Fruit fly (Drosophila melanogaster): ENCODE results near the gene Ranbp16.

Ranbp16 gene

dm6 chrX:15891606-15892345, 41.9 kb downstream of the Ranbp16 start, which contains the start of gene shi (continued):
- TF ChIP-seq ken (GFP tag; IDR thresholded peaks at IDR 0.05) (no peak), CG11456 (GFP tag; IDR thresholded peaks at IDR 0.05) (no peak), CG9609 (GFP tag; optimal IDR thresholded peaks at IDR 0.05) (no peak), CG34376 (GFP tag; optimal IDR thresholded peaks at IDR 0.05) (peak; percentile 80), CG17361 (GFP tag; IDR thresholded peaks at IDR 0.05) (peak; percentile 26; the same call in 1 of the 3 replicates), CrebB (tag; optimal IDR thresholded peaks at IDR 0.05) (peak; percentile 32), kni (GFP tag; optimal IDR thresholded peaks at IDR 0.05) (peak; percentile 19), CG8290 (GFP tag; optimal IDR thresholded peaks at IDR 0.05) (peak; percentile 48), CG8290 (tag; optimal IDR thresholded peaks at IDR 0.05) (peak in 1 of 2 experiments; percentile 75), Hey (tag; optimal IDR thresholded peaks at IDR 0.05) (no peak), nmo (GFP tag; optimal IDR thresholded peaks at IDR 0.05) (peak; percentile 62), da (GFP tag; optimal IDR thresholded peaks at IDR 0.05) (no peak), dpn (GFP tag; optimal IDR thresholded peaks at IDR 0.05) (peak; percentile 23 to 35), Hmx (GFP tag; optimal IDR thresholded peaks at IDR 0.05) (no peak), Dll (GFP tag; IDR thresholded peaks at IDR 0.05; ENCODE audit: partially characterized antibody) (peak; percentile 95), tx (GFP tag; optimal IDR thresholded peaks at IDR 0.05) (no peak), unpg (GFP tag; optimal IDR thresholded peaks at IDR 0.05) (no peak), danr (GFP tag; IDR thresholded peaks at IDR 0.05) (no peak), knrl (GFP tag; IDR thresholded peaks at IDR 0.05; ENCODE audit: partially characterized antibody) (peak; percentile 97), CG31388 (GFP tag; optimal IDR thresholded peaks at IDR 0.05) (no peak), CG3726 (GFP tag; IDR thresholded peaks at IDR 0.05) (no peak), CG12744 (GFP tag; optimal IDR thresholded peaks at IDR 0.05) (no peak), cg (GFP tag; optimal IDR thresholded peaks at IDR 0.05) (no peak), Lim3 (GFP tag; IDR thresholded peaks at IDR 0.05) (no peak), usp (GFP tag; optimal IDR thresholded peaks at IDR 0.05) (no peak), Rx (GFP tag; IDR thresholded peaks at IDR 0.05) (no peak), her (GFP tag; optimal IDR thresholded peaks at IDR 0.05) (no peak), en (GFP tag; optimal IDR thresholded peaks at IDR 0.05) (no peak), CG9876 (GFP tag; optimal IDR thresholded peaks at IDR 0.05) (no peak), hbn (GFP tag; IDR thresholded peaks at IDR 0.05; ENCODE audit: partially characterized antibody) (peak; percentile 96), ci (GFP tag; IDR thresholded peaks at IDR 0.05) (peak; percentile 58; the same call in 2 of the 3 replicates), HmgZ (tag; optimal IDR thresholded peaks at IDR 0.05) (peak; percentile 73), caup (GFP tag; optimal IDR thresholded peaks at IDR 0.05; ENCODE audit: severe bottlenecking) (peak; percentile 51), stc (GFP tag; IDR thresholded peaks at IDR 0.05) (no peak), disco-r (GFP tag; optimal IDR thresholded peaks at IDR 0.05) (no peak), az2 (GFP tag; optimal IDR thresholded peaks at IDR 0.05) (no peak), psq (GFP tag; optimal IDR thresholded peaks at IDR 0.05) (no peak), CG6683 (GFP tag; optimal IDR thresholded peaks at IDR 0.05) (no peak), oc (tag; optimal IDR thresholded peaks at IDR 0.05) (no peak), NK7.1 (GFP tag; optimal IDR thresholded peaks at IDR 0.05) (no peak), Hsf (GFP tag; optimal IDR thresholded peaks at IDR 0.05) (no peak), Mrtf (GFP tag; IDR thresholded peaks at IDR 0.05) (no peak), CG18619 (GFP tag; optimal IDR thresholded peaks at IDR 0.05) (no peak), slou (GFP tag; optimal IDR thresholded peaks at IDR 0.05) (no peak), dati (GFP tag; IDR thresholded peaks at IDR 0.05) (no peak), fru (optimal IDR thresholded peaks at IDR 0.05) (no peak), HmgD (GFP tag; optimal IDR thresholded peaks at IDR 0.05) (peak; percentile 43), Awh (GFP tag; IDR thresholded peaks at IDR 0.05) (no peak), NfI (GFP tag; optimal IDR thresholded peaks at IDR 0.05) (no peak), lilli (GFP tag; optimal IDR thresholded peaks at IDR 0.05) (no peak), D (optimal IDR thresholded peaks at IDR 0.05) (no peak), D (GFP tag; optimal IDR thresholded peaks at IDR 0.05) (no peak)
